Fruit fly (Drosophila melanogaster) whole organism, wandering third instar larva: ENCODE data around the gene CG14983.

Experiments used
- Abd-B ChIP-seq: fragments of >200 bp; optimal IDR thresholded peaks from 2 replicates; lab custom pipeline; 2017; ENCODE audit warnings: missing biosample characterization, missing genetic modification characterization
- CG32264 ChIP-seq: fragments of 200-800 bp; sonication (Bioruptor generic); optimal IDR thresholded peaks from 2 replicates; lab custom pipeline; 2016; ENCODE audit warnings: missing biosample characterization, missing genetic modification characterization
- CrebA ChIP-seq: fragments of 200-800 bp; sonication (Bioruptor generic); optimal IDR thresholded peaks from 2 replicates; lab custom pipeline; 2016; ENCODE audit warnings: missing biosample characterization, mild to moderate bottlenecking, missing genetic modification characterization, borderline replicate concordance
- Dfd ChIP-seq: fragments of >200 bp; optimal IDR thresholded peaks from 2 replicates; lab custom pipeline; 2017; ENCODE audit warnings: missing biosample characterization, missing genetic modification characterization
- Dif ChIP-seq: fragments of 200-275, 200-300 bp; sonication (Bioruptor generic); optimal IDR thresholded peaks from 2 replicates; lab custom pipeline; 2018; ENCODE audit warnings: missing biosample characterization, missing genetic modification characterization; ENCODE audit not compliant: partially characterized antibody
- GATAd ChIP-seq: sonication (Bioruptor generic); optimal IDR thresholded peaks from 2 replicates; lab custom pipeline; 2016; ENCODE audit warnings: missing biosample characterization, missing genetic modification characterization
- HLH106 ChIP-seq: fragments of 200-800 bp; optimal IDR thresholded peaks from 3 replicates; lab custom pipeline; 2019; ENCODE audit warnings: missing biosample characterization, mild to moderate bottlenecking, missing genetic modification characterization, moderate library complexity
- Hr78 ChIP-seq: fragments of >200 bp; optimal IDR thresholded peaks from 2 replicates; lab custom pipeline; 2017; ENCODE audit warnings: missing biosample characterization, missing genetic modification characterization
- Hr83 ChIP-seq: fragments of 200-300 bp; sonication (Bioruptor generic); optimal IDR thresholded peaks from 2 replicates; lab custom pipeline; 2016; ENCODE audit warnings: missing biosample characterization, mild to moderate bottlenecking, missing genetic modification characterization, moderate library complexity; ENCODE audit not compliant: poor library complexity, severe bottlenecking
- Jra ChIP-seq: sonication (Bioruptor generic); optimal IDR thresholded peaks from 2 replicates; lab custom pipeline; 2016; ENCODE audit warnings: missing biosample characterization, missing genetic modification characterization
- Mio ChIP-seq: sonication (Bioruptor generic); optimal IDR thresholded peaks from 2 replicates; lab custom pipeline; 2016; ENCODE audit warnings: missing biosample characterization, missing genetic modification characterization
- OdsH ChIP-seq: fragments of 200-800 bp; sonication (Bioruptor generic); optimal IDR thresholded peaks from 2 replicates; lab custom pipeline; 2016; ENCODE audit warnings: missing biosample characterization, mild to moderate bottlenecking, missing genetic modification characterization
- Rel ChIP-seq, 2 experiments: fragments of 200-800 bp; sonication (Bioruptor generic) in 1 of 2; optimal IDR thresholded peaks; 2 replicates in 1 of 2; 3 replicates in 1 of 2; lab custom pipeline; 2016 to 2019; ENCODE audit warnings: mild to moderate bottlenecking in 2 of 2, missing biosample characterization in 2 of 2, missing genetic modification characterization in 2 of 2, moderate library complexity in 1 of 2
- Sp1 ChIP-seq: fragments of 200-800 bp; sonication (Bioruptor generic); optimal IDR thresholded peaks from 3 replicates; lab custom pipeline; 2019; ENCODE audit warnings: missing biosample characterization, mild to moderate bottlenecking, missing genetic modification characterization, moderate library complexity
- Vsx2 ChIP-seq: fragments of 200-300, 225-300 bp; sonication (Bioruptor generic); optimal IDR thresholded peaks from 2 replicates; lab custom pipeline; 2018; ENCODE audit warnings: missing biosample characterization, missing genetic modification characterization; ENCODE audit not compliant: partially characterized antibody
- br ChIP-seq: fragments of 200-800 bp; sonication (Bioruptor generic); optimal IDR thresholded peaks from 2 replicates; lab custom pipeline; 2016; ENCODE audit warnings: missing biosample characterization, missing genetic modification characterization
- brk ChIP-seq: fragments of 200-800 bp; sonication (Bioruptor generic); optimal IDR thresholded peaks from 2 replicates; lab custom pipeline; 2016; ENCODE audit warnings: missing biosample characterization, mild to moderate bottlenecking, missing genetic modification characterization
- dmrt93B ChIP-seq: fragments of 200-800 bp; sonication (Bioruptor generic); optimal IDR thresholded peaks from 2 replicates; lab custom pipeline; 2018; ENCODE audit warnings: missing biosample characterization, mild to moderate bottlenecking, missing genetic modification characterization
- ey ChIP-seq: fragments of 200-800 bp; sonication (Bioruptor generic); optimal IDR thresholded peaks from 2 replicates; lab custom pipeline; 2016; ENCODE audit warnings: missing biosample characterization, missing genetic modification characterization
- foxo ChIP-seq, 2 experiments: fragments of 200-800 bp; sonication (Bioruptor generic); optimal IDR thresholded peaks; 2 replicates in 1 of 2; 3 replicates in 1 of 2; lab custom pipeline; 2016 to 2017; ENCODE audit warnings: missing biosample characterization in 2 of 2, missing genetic modification characterization in 2 of 2
- fru ChIP-seq: fragments of 200-800 bp; sonication (Bioruptor generic); optimal IDR thresholded peaks from 3 replicates; lab custom pipeline; 2016; ENCODE audit warnings: missing biosample characterization, mild to moderate bottlenecking, missing genetic modification characterization
- h ChIP-seq: fragments of 200-800 bp; sonication (Bioruptor generic); optimal IDR thresholded peaks from 3 replicates; lab custom pipeline; 2016; ENCODE audit warnings: missing biosample characterization, mild to moderate bottlenecking, missing genetic modification characterization
- jim ChIP-seq: fragments of 175-275, 200-325 bp; sonication (Bioruptor generic); optimal IDR thresholded peaks from 2 replicates; lab custom pipeline; 2016; ENCODE audit warnings: missing biosample characterization, mild to moderate bottlenecking, missing genetic modification characterization
- lola ChIP-seq: fragments of >200 bp; optimal IDR thresholded peaks from 2 replicates; lab custom pipeline; 2017; ENCODE audit warnings: missing biosample characterization, missing genetic modification characterization
- pan ChIP-seq: fragments of >200 bp; optimal IDR thresholded peaks from 2 replicates; lab custom pipeline; 2017
- rgr ChIP-seq: fragments of 200-800 bp; sonication (Bioruptor generic); optimal IDR thresholded peaks from 3 replicates; lab custom pipeline; 2016; ENCODE audit warnings: missing biosample characterization, mild to moderate bottlenecking, missing genetic modification characterization
- sage ChIP-seq: fragments of 200-800 bp; sonication (Bioruptor generic); optimal IDR thresholded peaks from 2 replicates; lab custom pipeline; 2016; ENCODE audit warnings: missing biosample characterization, mild to moderate bottlenecking, missing genetic modification characterization
- tai ChIP-seq: sonication (Bioruptor generic); optimal IDR thresholded peaks from 2 replicates; lab custom pipeline; 2016; ENCODE audit warnings: missing biosample characterization, missing genetic modification characterization
- usp ChIP-seq: fragments of >200 bp; optimal IDR thresholded peaks from 2 replicates; lab custom pipeline; 2017; ENCODE audit warnings: missing biosample characterization, missing genetic modification characterization

Gene CG14983

dm6 chr3L:3952468-3952867 is 3.4 kb upstream of the CG14983 start, which contains the start of gene CG14984 (continued):
- no peak for TF ChIP-seq jim (GFP tag; lab: Kevin White, UChicago)
- no peak for TF ChIP-seq Mio (GFP tag; lab: Kevin White, UChicago)
- no peak for TF ChIP-seq tai (GFP tag; lab: Kevin White, UChicago)

dm6 chr3L:3951875-3952274 is 2.8 kb upstream of the CG14983 start:
- TF ChIP-seq foxo (GFP tag; optimal IDR thresholded peaks at IDR 0.05; lab: Kevin White, UChicago), result no peak
- no peak for TF ChIP-seq brk (GFP tag; lab: Kevin White, UChicago)
- no peak for TF ChIP-seq lola (GFP tag; lab: Kevin White, UChicago)
- TF ChIP-seq ey, result no peak
- TF ChIP-seq Jra, result no peak
- TF ChIP-seq Hr83 (GFP tag; lab: Kevin White, UChicago), result no peak
- no peak for TF ChIP-seq tai (GFP tag; lab: Kevin White, UChicago)
- no peak for TF ChIP-seq Mio (GFP tag; lab: Kevin White, UChicago)

DNA sequence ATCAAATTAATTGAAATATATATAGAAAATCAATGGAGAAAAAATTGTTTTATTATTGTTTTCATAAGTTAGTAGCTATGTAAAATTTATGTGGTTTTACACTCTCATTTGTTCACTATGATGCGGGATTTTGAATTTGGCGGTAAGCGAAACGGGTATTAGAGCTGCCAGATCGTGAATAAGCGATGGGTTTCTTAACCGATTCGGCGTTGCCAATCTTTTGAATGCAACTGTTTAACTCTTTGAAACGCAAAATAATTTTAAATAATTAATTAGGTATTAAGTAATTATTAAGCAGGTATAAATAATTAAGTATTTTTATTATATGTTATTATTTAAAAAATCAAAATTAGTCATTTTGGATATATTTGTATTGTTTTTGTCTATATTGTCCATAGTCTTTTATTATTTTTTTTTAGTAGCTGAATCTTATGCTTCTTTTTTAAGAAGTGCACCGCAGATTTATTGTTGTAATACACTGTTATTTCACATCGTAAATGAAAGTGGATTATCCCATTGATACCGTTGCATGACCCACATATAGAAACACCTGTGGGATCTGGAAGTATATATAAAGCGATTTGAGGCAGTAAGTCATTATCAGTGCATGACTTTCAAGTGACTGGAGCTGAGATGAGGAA is 1.7 kb downstream of the CG14983 start, which contains the start of gene CG10853:
Gene CG10853 (plus strand): TSS at position 591 of the 641 bp plus-strand sequence.
- TF ChIP-seq tai (GFP tag; lab: Kevin White, UChicago) (no peak), sage (GFP tag; lab: Kevin White, UChicago) (peak; percentile 26)

dm6 chr3L:3942241-3943028 is 6.7 kb downstream of the CG14983 start, which contains the start of the genes CG10863 and CG14982:
TSS of gene CG10863 (minus strand) at chr3L:3942465.
TSS of gene CG14982 (plus strand) at chr3L:3942710.
- TF ChIP-seq lola (GFP tag; lab: Kevin White, UChicago) (no peak), rgr (GFP tag; lab: Kevin White, UChicago) (peak; percentile 52), br (peak; percentile 35), Rel (GFP tag; optimal IDR thresholded peaks at IDR 0.05; lab: Kevin White, UChicago) (no peak), Rel (tag; optimal IDR thresholded peaks at IDR 0.05; lab: Kevin White, UChicago) (peak; percentile 80), OdsH (GFP tag; lab: Kevin White, UChicago) (peak; percentile 3), sage (GFP tag; lab: Kevin White, UChicago) (peak; percentile 8), fru (GFP tag; lab: Kevin White, UChicago) (no peak), CG32264 (GFP tag; lab: Kevin White, UChicago) (no peak), Vsx2 (GFP tag; lab: Kevin White, UChicago) (peak; percentile 19), Hr78 (GFP tag; lab: Kevin White, UChicago) (no peak), pan (lab: Kevin White, UChicago) (no peak), Dif (GFP tag; lab: Kevin White, UChicago) (peak; percentile 41), Sp1 (peak; percentile 29), h (GFP tag; lab: Kevin White, UChicago) (peak; percentile 47), ey (no peak)

- TF ChIP-seq usp, result no peak
- no peak for TF ChIP-seq Dif (GFP tag; lab: Kevin White, UChicago)
- TF ChIP-seq GATAd (GFP tag; lab: Kevin White, UChicago), result no peak
- no peak for TF ChIP-seq dmrt93B (GFP tag; lab: Kevin White, UChicago)
- no peak for TF ChIP-seq HLH106
- no peak for TF ChIP-seq h (GFP tag; lab: Kevin White, UChicago)
- no peak for TF ChIP-seq CrebA
- TF ChIP-seq OdsH (GFP tag; lab: Kevin White, UChicago), result no peak
- no peak for TF ChIP-seq sage (GFP tag; lab: Kevin White, UChicago)
- no peak for TF ChIP-seq Mio (GFP tag; lab: Kevin White, UChicago)
- no peak for TF ChIP-seq fru (GFP tag; lab: Kevin White, UChicago)
- no peak for TF ChIP-seq Dfd (GFP tag; lab: Kevin White, UChicago)
- TF ChIP-seq Abd-B (GFP tag; lab: Kevin White, UChicago), result no peak
- no peak for TF ChIP-seq tai (GFP tag; lab: Kevin White, UChicago)
- TF ChIP-seq Hr83 (GFP tag; lab: Kevin White, UChicago), result no peak
- no peak for TF ChIP-seq Rel (GFP tag; optimal IDR thresholded peaks at IDR 0.05; lab: Kevin White, UChicago)
- TF ChIP-seq Rel (tag; optimal IDR thresholded peaks at IDR 0.05; lab: Kevin White, UChicago), result no peak
- no peak for TF ChIP-seq ey
- no peak for TF ChIP-seq Hr78 (GFP tag; lab: Kevin White, UChicago)
Measured at dm6 chr3L:3940075-3940819, 8.9 kb downstream of the CG14983 start, which contains the start of gene CG12766. TSS of gene CG12766 (minus strand) at chr3L:3940125.
